Worm (Caenorhabditis elegans): ENCODE results near the gene jmjd-3.2.

Gene jmjd-3.2

DNA sequence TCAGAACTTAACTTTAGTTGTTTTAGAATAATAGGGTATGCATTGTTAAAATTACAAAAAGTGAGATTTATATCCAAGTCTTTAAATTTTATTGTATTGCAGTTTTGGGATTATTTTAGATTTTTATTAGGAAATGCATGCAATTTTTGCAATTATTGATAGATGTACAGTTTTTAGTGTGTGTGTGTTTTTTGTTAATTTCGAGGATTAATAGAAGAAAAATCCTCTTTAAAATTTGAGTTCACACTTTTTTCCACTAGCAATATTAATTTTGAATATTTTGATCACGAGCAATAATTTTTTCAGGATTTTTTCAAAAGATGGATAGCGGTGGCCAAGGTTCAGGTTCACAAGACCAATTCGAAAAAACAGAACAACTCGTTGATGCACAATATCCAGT lies at the start of gene jmjd-3.2:
Gene jmjd-3.2 (plus strand): TSS at position 301 of the 400 bp plus-strand sequence.
- TF ChIP-seq mec-3 (tag; optimal IDR thresholded peaks at IDR 0.05; ENCODE audit: borderline replicate concordance), result no peak
- TF ChIP-seq sdc-2 (tag; optimal IDR thresholded peaks at IDR 0.05), result no peak
- no peak for TF ChIP-seq K09A11.1 (tag; optimal IDR thresholded peaks at IDR 0.05; ENCODE audit: insufficient read depth)
- TF ChIP-seq unc-55 (GFP tag; optimal IDR thresholded peaks at IDR 0.05), result no peak
- TF ChIP-seq ama-1 (optimal IDR thresholded peaks at IDR 0.05), result no peak
- TF ChIP-seq ceh-48 (tag; optimal IDR thresholded peaks at IDR 0.05), result no peak
- TF ChIP-seq nhr-232 (tag; optimal IDR thresholded peaks at IDR 0.05), result no peak
- TF ChIP-seq ceh-22 (tag; optimal IDR thresholded peaks at IDR 0.05), result no peak
- TF ChIP-seq ztf-16 (tag; optimal IDR thresholded peaks at IDR 0.05), result no peak

DNA sequence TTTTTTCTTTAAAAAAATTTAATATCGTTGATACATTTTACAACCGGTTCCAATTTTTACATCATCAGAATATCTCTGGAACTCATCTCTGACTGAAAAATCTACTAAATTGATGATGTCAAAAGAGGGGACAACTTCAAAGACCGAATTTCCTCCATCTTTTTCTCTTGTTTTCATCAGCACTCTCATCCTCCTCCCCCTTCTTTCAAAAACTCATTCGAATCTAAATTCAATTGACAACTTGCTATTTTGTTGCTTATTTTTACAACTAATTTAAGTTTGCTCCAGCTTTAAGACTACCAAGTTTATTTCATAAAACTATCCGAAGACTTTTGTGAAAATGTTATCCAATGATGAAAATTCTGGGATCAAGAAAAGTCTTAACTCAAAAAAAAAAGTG lies 49.0 kb upstream of the jmjd-3.2 start:
- no peak for TF ChIP-seq ahr-1 (tag; optimal IDR thresholded peaks at IDR 0.05)
- no peak for TF ChIP-seq K09A11.1 (tag; optimal IDR thresholded peaks at IDR 0.05; ENCODE audit: insufficient read depth)
- no peak for TF ChIP-seq hlh-6 (tag; optimal IDR thresholded peaks at IDR 0.05)
- no peak for TF ChIP-seq rnt-1 (tag; optimal IDR thresholded peaks at IDR 0.05)
- no peak for TF ChIP-seq unc-55 (GFP tag; optimal IDR thresholded peaks at IDR 0.05)
- no peak for TF ChIP-seq dmd-4 (tag; optimal IDR thresholded peaks at IDR 0.05; ENCODE audit: borderline replicate concordance)
- no peak for TF ChIP-seq ama-1 (optimal IDR thresholded peaks at IDR 0.05)
- no peak for TF ChIP-seq sox-2 (GFP tag; IDR thresholded peaks at IDR 0.05)
- no peak for TF ChIP-seq ceh-30 (tag; optimal IDR thresholded peaks at IDR 0.05)
- TF ChIP-seq pat-9 (tag; optimal IDR thresholded peaks at IDR 0.05), result no peak
- no peak for TF ChIP-seq tbx-2 (tag; optimal IDR thresholded peaks at IDR 0.05)
- no peak for TF ChIP-seq zip-5 (tag; optimal IDR thresholded peaks at IDR 0.05)
- no peak for TF ChIP-seq gmeb-2 (tag; optimal IDR thresholded peaks at IDR 0.05)
- TF ChIP-seq C38D4.7 (GFP tag; optimal IDR thresholded peaks at IDR 0.05), result no peak
- TF ChIP-seq lin-11 (tag; optimal IDR thresholded peaks at IDR 0.05), result no peak
- TF ChIP-seq ceh-22 (tag; optimal IDR thresholded peaks at IDR 0.05), result no peak
- TF ChIP-seq pqm-1 (tag; optimal IDR thresholded peaks at IDR 0.05), result no peak
- TF ChIP-seq ceh-6 (GFP tag; optimal IDR thresholded peaks at IDR 0.05), result no peak
- no peak for TF ChIP-seq pha-4 (tag; optimal IDR thresholded peaks at IDR 0.05)
- no peak for TF ChIP-seq pros-1 (tag; optimal IDR thresholded peaks at IDR 0.05)

DNA sequence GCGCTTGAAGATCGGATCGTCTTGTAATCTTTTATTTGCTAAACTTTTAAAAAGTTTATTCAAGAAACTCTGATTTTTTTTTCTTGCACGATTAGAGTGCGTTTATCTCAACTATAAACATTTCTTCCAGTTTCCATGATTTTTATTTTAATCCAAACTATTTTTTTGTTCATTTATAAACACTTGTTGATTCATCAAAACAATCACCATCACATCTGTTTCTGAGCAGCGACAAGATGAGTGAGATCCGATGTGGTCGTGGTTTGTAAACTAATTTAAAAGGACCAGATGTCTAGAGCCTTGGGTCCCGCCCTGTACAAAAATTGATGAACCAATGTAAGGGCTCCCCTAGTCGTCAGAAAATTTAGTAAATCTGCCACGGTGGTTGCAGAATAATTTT lies 46.8 kb upstream of the jmjd-3.2 start:
- TF ChIP-seq hlh-8 (tag; optimal IDR thresholded peaks at IDR 0.05) (peak; percentile 7), ceh-22 (tag; optimal IDR thresholded peaks at IDR 0.05) (no peak), unc-55 (GFP tag; optimal IDR thresholded peaks at IDR 0.05) (no peak)

DNA sequence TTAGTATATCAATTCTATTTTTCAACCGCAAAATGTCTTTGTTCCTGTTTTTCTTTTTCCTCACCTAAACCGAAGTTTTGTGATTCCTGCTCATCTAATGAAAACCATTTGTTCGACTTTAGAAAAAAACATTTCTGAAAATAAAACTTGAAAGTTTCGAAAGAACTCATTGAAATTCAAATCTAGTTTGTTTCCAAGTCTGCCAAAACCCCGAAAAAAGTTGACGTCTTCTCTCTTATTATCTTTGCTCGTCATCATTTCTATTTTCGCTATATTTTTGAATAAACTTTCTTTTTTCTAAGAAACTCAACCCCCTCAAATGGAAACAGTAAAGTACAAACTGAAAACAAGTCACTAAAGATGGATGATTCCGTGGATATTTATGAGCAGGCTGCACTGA lies 42.2 kb upstream of the jmjd-3.2 start, which contains the start of gene frpr-17:
Gene frpr-17 (plus strand): TSS at position 301 of the 400 bp plus-strand sequence.
- TF ChIP-seq ceh-6 (GFP tag; optimal IDR thresholded peaks at IDR 0.05) (no peak), ama-1 (optimal IDR thresholded peaks at IDR 0.05) (no peak), fkh-6 (tag; optimal IDR thresholded peaks at IDR 0.05) (no peak)

DNA sequence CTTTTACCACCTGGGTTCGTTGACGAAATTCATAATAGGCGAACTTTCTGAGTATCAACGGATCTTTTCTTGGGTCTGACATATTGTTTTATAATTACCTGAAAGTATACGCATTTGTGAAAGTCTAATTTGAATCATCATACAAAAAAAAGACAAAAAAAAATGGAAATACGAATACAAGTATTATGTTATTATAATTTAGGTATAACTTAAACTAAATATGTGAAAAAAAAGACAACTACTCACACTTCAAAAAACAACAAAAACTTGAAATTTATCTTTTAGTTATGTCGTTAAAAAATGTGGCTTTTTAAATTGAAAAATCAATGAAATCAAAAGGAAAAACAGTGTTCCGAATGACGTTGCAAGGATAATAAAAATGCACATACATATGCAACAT lies 35.2 kb upstream of the jmjd-3.2 start, which contains the start of gene fbxa-179:
Gene fbxa-179 (minus strand): TSS at position 101 of the 400 bp plus-strand sequence.
- TF ChIP-seq unc-55 (GFP tag; optimal IDR thresholded peaks at IDR 0.05) (no peak), Y22D7AL.16 (tag; optimal IDR thresholded peaks at IDR 0.05) (no peak), K02D7.2 (tag; optimal IDR thresholded peaks at IDR 0.05) (no peak), nhr-11 (tag; optimal IDR thresholded peaks at IDR 0.05) (no peak), rnt-1 (tag; optimal IDR thresholded peaks at IDR 0.05) (no peak), ztf-16 (tag; optimal IDR thresholded peaks at IDR 0.05) (no peak), pha-2 (tag; optimal IDR thresholded peaks at IDR 0.05) (no peak), hlh-8 (tag; optimal IDR thresholded peaks at IDR 0.05) (no peak), ceh-19 (GFP tag; optimal IDR thresholded peaks at IDR 0.05) (no peak), nfya-1 (tag; optimal IDR thresholded peaks at IDR 0.05) (no peak), ceh-18 (tag; optimal IDR thresholded peaks at IDR 0.05) (no peak), T23F11.4 (GFP tag; optimal IDR thresholded peaks at IDR 0.05) (no peak), ahr-1 (tag; optimal IDR thresholded peaks at IDR 0.05) (no peak), unc-86 (tag; optimal IDR thresholded peaks at IDR 0.05) (no peak), sox-4 (tag; optimal IDR thresholded peaks at IDR 0.05) (no peak), hlh-15 (tag; optimal IDR thresholded peaks at IDR 0.05) (no peak), ceh-30 (tag; optimal IDR thresholded peaks at IDR 0.05) (no peak), F13H6.1 (tag; optimal IDR thresholded peaks at IDR 0.05) (no peak), ets-4 (tag; optimal IDR thresholded peaks at IDR 0.05) (no peak)
